Fruit fly (Drosophila melanogaster) whole organism, embryonic: Measurements from ENCODE around the gene CG33172.

ENCODE experiments used
- Bgb ChIP-seq: fragments of 200-800 bp; sonication (Bioruptor generic); IDR thresholded peaks from 2 replicates; pipeline ENCODE4 v1.3.6; 2022; ENCODE audit warnings: missing biosample characterization, missing genetic modification characterization; ENCODE audit not compliant: partially characterized antibody
- CG10274 ChIP-seq: fragments of 200-800 bp; sonication (Bioruptor generic); optimal IDR thresholded peaks from 3 replicates; lab custom pipeline; 2017; ENCODE audit warnings: missing biosample characterization, mild to moderate bottlenecking, missing genetic modification characterization
- CG10543 ChIP-seq: fragments of 200-800 bp; sonication (Bioruptor generic); optimal IDR thresholded peaks from 3 replicates; lab custom pipeline; 2017; ENCODE audit warnings: missing biosample characterization, mild to moderate bottlenecking, missing genetic modification characterization, moderate library complexity
- CG13123 ChIP-seq: fragments of 200-800 bp; sonication (Bioruptor generic); optimal IDR thresholded peaks from 2 replicates; lab custom pipeline; 2016; ENCODE audit warnings: missing biosample characterization, missing genetic modification characterization
- CG13624 ChIP-seq: fragments of 200-800 bp; sonication (Bioruptor generic); optimal IDR thresholded peaks from 2 replicates; lab custom pipeline; 2016; ENCODE audit warnings: missing biosample characterization, missing genetic modification characterization
- CG15514 ChIP-seq: fragments of 200-800 bp; sonication (Bioruptor generic); optimal IDR thresholded peaks from 3 replicates; lab custom pipeline; 2017; ENCODE audit warnings: missing biosample characterization, missing genetic modification characterization, mild to moderate bottlenecking, moderate library complexity, missing genetic modification reagents
- CG2129 ChIP-seq: fragments of 200-800 bp; sonication (Bioruptor generic); IDR thresholded peaks from 2 replicates; pipeline ENCODE4 v1.3.6; 2022; ENCODE audit warnings: missing biosample characterization, missing genetic modification characterization; ENCODE audit not compliant: partially characterized antibody
- CG30020 ChIP-seq: fragments of 200-800 bp; optimal IDR thresholded peaks from 2 replicates; lab custom pipeline; 2019; ENCODE audit warnings: missing biosample characterization, mild to moderate bottlenecking, missing genetic modification characterization, moderate library complexity
- CG3065 ChIP-seq: fragments of 200-800 bp; sonication (Bioruptor generic); optimal IDR thresholded peaks from 2 replicates; lab custom pipeline; 2016; ENCODE audit warnings: missing biosample characterization, missing genetic modification characterization
- CG32772 ChIP-seq: fragments of 200-800 bp; sonication (Bioruptor generic); IDR thresholded peaks from 2 replicates; pipeline ENCODE4 v1.3.6; 2022; ENCODE audit warnings: missing biosample characterization, missing genetic modification characterization
- CG34422 ChIP-seq: fragments of 200-800 bp; sonication (Bioruptor generic); IDR thresholded peaks from 3 replicates; pipeline ENCODE4 v1.3.6; 2022; ENCODE audit warnings: missing biosample characterization, missing genetic modification characterization
- CG4617 ChIP-seq: fragments of 200-800 bp; sonication (Bioruptor generic); optimal IDR thresholded peaks from 3 replicates; lab custom pipeline; 2016; ENCODE audit warnings: missing biosample characterization, missing genetic modification characterization, borderline replicate concordance
- CG8281 ChIP-seq: fragments of 200-800 bp; sonication (Bioruptor generic); optimal IDR thresholded peaks from 2 replicates; lab custom pipeline; 2018; ENCODE audit warnings: missing biosample characterization, mild to moderate bottlenecking, missing genetic modification characterization, moderate library complexity
- CG9797 ChIP-seq: fragments of 200-800 bp; sonication (Bioruptor generic); optimal IDR thresholded peaks from 3 replicates; lab custom pipeline; 2018; ENCODE audit warnings: missing biosample characterization, mild to moderate bottlenecking, missing genetic modification characterization
- Dip3 ChIP-seq: fragments of 200-800 bp; sonication (Bioruptor generic); optimal IDR thresholded peaks from 3 replicates; lab custom pipeline; 2016; ENCODE audit warnings: missing biosample characterization, missing genetic modification characterization
- Doc3 ChIP-seq: fragments of 200-800 bp; sonication (Bioruptor generic); IDR thresholded peaks from 3 replicates; pipeline ENCODE4 v1.3.6; 2022; ENCODE audit warnings: missing biosample characterization, missing genetic modification characterization; ENCODE audit not compliant: partially characterized antibody
- Elba2 ChIP-seq: fragments of 200-800 bp; sonication (Bioruptor generic); optimal IDR thresholded peaks from 3 replicates; lab custom pipeline; 2016; ENCODE audit warnings: missing biosample characterization, missing genetic modification characterization
- MESR4 ChIP-seq: fragments of 200-800 bp; sonication (Bioruptor generic); optimal IDR thresholded peaks from 2 replicates; lab custom pipeline; 2018; ENCODE audit warnings: missing biosample characterization, mild to moderate bottlenecking, missing genetic modification characterization, moderate library complexity
- Opbp ChIP-seq: fragments of 200-800 bp; sonication (Bioruptor generic); IDR thresholded peaks from 3 replicates; pipeline ENCODE4 v1.3.6; 2022; ENCODE audit warnings: missing biosample characterization, missing genetic modification characterization; ENCODE audit not compliant: partially characterized antibody
- Ptx1 ChIP-seq: fragments of 200-800 bp; sonication (Bioruptor generic); IDR thresholded peaks from 2 replicates; pipeline ENCODE4 v1.3.6; 2022; ENCODE audit warnings: missing biosample characterization, missing genetic modification characterization
- Sin3A ChIP-seq: fragments of >200 bp; optimal IDR thresholded peaks from 2 replicates; lab custom pipeline; 2018
- YL-1 ChIP-seq: fragments of 200-800 bp; sonication (Bioruptor generic); optimal IDR thresholded peaks from 3 replicates; lab custom pipeline; 2017; ENCODE audit warnings: missing biosample characterization, mild to moderate bottlenecking, missing genetic modification characterization
- bab2 ChIP-seq: fragments of 200-800 bp; sonication (Bioruptor generic); optimal IDR thresholded peaks from 2 replicates; lab custom pipeline; 2016; ENCODE audit warnings: missing biosample characterization, missing genetic modification characterization
- bigmax ChIP-seq: fragments of 200-800 bp; sonication (Bioruptor generic); optimal IDR thresholded peaks from 2 replicates; lab custom pipeline; 2018; ENCODE audit warnings: missing biosample characterization, mild to moderate bottlenecking, missing genetic modification characterization
- cato ChIP-seq: fragments of 200-800 bp; sonication (Bioruptor generic); optimal IDR thresholded peaks from 2 replicates; lab custom pipeline; 2016; ENCODE audit warnings: missing biosample characterization, missing genetic modification characterization, borderline replicate concordance
- dm ChIP-seq: fragments of 200-800 bp; sonication (Bioruptor generic); optimal IDR thresholded peaks from 3 replicates; lab custom pipeline; 2016; ENCODE audit warnings: missing biosample characterization, missing genetic modification characterization
- fru ChIP-seq: fragments of >200 bp; optimal IDR thresholded peaks from 2 replicates; lab custom pipeline; 2017
- gce ChIP-seq: fragments of 200-800 bp; sonication (Bioruptor generic); IDR thresholded peaks from 3 replicates; pipeline ENCODE4 v1.3.6; 2022; ENCODE audit warnings: missing biosample characterization, missing genetic modification characterization
- jing ChIP-seq: fragments of 200-800 bp; sonication (Bioruptor generic); optimal IDR thresholded peaks from 2 replicates; lab custom pipeline; 2018; ENCODE audit warnings: missing biosample characterization, mild to moderate bottlenecking, missing genetic modification characterization
- kay ChIP-seq: fragments of 200-800 bp; sonication (Bioruptor generic); optimal IDR thresholded peaks from 2 replicates; lab custom pipeline; 2016; ENCODE audit warnings: missing biosample characterization, missing genetic modification characterization
- lbe ChIP-seq: fragments of 200-800 bp; sonication (Bioruptor generic); optimal IDR thresholded peaks from 2 replicates; lab custom pipeline; 2016; ENCODE audit warnings: missing biosample characterization, mild to moderate bottlenecking, missing genetic modification characterization
- mld ChIP-seq: fragments of 200-800 bp; sonication (Bioruptor generic); IDR thresholded peaks from 3 replicates; pipeline ENCODE4 v1.3.6; 2022; ENCODE audit warnings: missing biosample characterization, missing genetic modification characterization; ENCODE audit not compliant: partially characterized antibody
- pho ChIP-seq: fragments of 200-800 bp; sonication (Bioruptor generic); optimal IDR thresholded peaks from 2 replicates; lab custom pipeline; 2016; ENCODE audit warnings: missing biosample characterization, missing genetic modification characterization
- pros ChIP-seq: fragments of 200-800 bp; sonication (Bioruptor generic); optimal IDR thresholded peaks from 3 replicates; lab custom pipeline; 2019; ENCODE audit warnings: missing biosample characterization, mild to moderate bottlenecking, missing genetic modification characterization, moderate library complexity
- row ChIP-seq: fragments of 200-800 bp; sonication (Bioruptor generic); IDR thresholded peaks from 3 replicates; pipeline ENCODE4 v1.3.6; 2022; ENCODE audit warnings: missing biosample characterization, missing genetic modification characterization
- sc ChIP-seq, 3 experiments: fragments of >200 bp in 2 of 3; fragments of 200-800 bp in 1 of 3; sonication (Bioruptor generic) in 1 of 3; optimal IDR thresholded peaks; 2 replicates in 2 of 3; 3 replicates in 1 of 3; lab custom pipeline; 2017; ENCODE audit warnings: mild to moderate bottlenecking in 1 of 3, missing biosample characterization in 1 of 3, missing genetic modification characterization in 1 of 3, missing genetic modification reagents in 1 of 3
- unc-4 ChIP-seq: fragments of 200-800 bp; sonication (Bioruptor generic); IDR thresholded peaks from 2 replicates; pipeline ENCODE4 v1.3.6; 2022; ENCODE audit warnings: missing biosample characterization, missing genetic modification characterization; ENCODE audit not compliant: partially characterized antibody

Gene CG33172

DNA sequence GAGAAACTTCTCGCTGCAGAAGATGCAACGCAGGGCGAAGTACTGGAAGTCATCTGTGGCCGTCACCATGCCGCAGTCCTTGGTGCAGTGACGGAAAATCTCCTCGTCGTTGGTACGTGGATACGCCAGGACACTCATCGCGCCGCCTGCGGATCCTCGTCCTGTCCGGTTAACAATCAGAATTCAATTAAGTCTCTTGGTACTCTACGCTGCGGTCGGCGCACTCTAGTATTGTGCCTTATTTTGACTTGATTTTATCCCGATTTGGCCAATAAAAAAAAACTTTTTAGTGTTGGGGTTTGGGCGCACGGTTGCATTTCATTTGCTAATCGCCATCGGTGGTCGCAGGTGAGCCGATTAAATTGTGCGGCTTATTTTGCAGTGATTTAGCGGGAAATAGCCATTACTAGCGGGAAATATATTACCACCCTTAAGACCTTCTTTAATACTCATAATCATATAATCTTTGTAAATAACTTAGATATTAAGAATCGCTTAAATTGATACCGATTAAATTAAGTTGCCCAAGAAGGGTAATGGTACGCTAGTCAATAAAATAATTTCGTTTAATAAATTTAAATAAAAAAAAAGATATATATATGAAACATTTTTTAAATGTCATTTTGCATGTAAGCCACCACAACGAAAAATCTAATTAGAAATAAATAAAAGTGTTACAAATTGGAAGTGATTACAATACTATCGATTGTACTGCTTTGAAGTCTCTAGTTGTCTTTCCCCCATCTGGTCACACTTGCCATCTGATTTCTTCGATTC, 23.4 kb upstream of the CG33172 start, which contains the start of the genes CG8944 and CCT6 (continued):
- TF ChIP-seq lbe (GFP tag; lab: Kevin White, UChicago) (no peak), Dip3 (no peak), CG32772 (0 out of 2 replicates have a peak, but pooled peaks have one; percentile 34), CG15514 (GFP tag; lab: Kevin White, UChicago) (peak; percentile 30), CG10274 (GFP tag; lab: Kevin White, UChicago) (no peak), CG2129 (GFP tag; lab: Robert Waterston, UW) (no peak), CG30020 (tag; lab: Kevin White, UChicago) (peak; percentile 4), Ptx1 (GFP tag; lab: Robert Waterston, UW) (0 out of 2 replicates have a peak, but pooled peaks have one; percentile 18), fru (lab: Kevin White, UChicago) (no peak)
- TF ChIP-seq, all 482 proteins: peak for 82

DNA sequence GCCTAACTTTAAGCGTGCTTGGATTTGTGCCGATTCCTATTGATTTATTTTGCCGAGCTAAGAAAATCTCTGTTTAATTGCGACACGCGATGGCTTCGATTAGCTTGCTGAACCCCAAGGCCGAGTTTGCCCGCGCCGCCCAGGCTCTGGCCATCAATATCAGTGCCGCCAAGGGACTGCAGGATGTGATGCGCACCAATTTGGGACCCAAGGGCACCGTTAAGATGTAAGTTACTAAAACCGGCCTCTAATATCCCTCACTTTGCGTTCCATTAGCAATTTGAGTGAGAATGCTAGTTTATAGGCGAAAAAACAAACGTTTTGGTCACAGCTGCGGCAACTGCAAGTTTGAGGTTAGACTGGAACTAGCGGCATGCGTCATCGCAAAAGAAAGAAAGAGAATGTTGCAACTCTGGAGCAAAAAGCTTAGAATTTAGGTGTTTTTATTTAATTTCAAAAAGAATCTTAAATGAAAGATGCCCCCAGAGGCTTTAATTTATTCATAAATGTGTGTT, 22.7 kb upstream of the CG33172 start:
- TF ChIP-seq Sin3A (lab: Kevin White, UChicago) = peak; percentile 66
- TF ChIP-seq MESR4 (GFP tag; lab: Kevin White, UChicago) = peak; percentile 80
- peak; percentile 19; the same call in 1 of the 3 replicates for TF ChIP-seq Opbp (GFP tag; lab: Robert Waterston, UW)
- no peak for TF ChIP-seq Doc3 (GFP tag; lab: Robert Waterston, UW)
- TF ChIP-seq CG8281 (tag; lab: Kevin White, UChicago) = no peak
- no peak for TF ChIP-seq sc (optimal IDR thresholded peaks at IDR 0.05; lab: Kevin White, UChicago)
- TF ChIP-seq sc (GFP tag; optimal IDR thresholded peaks at IDR 0.05; lab: Kevin White, UChicago) = no peak
- TF ChIP-seq jing (GFP tag; lab: Kevin White, UChicago) = no peak
- no peak for TF ChIP-seq cato (GFP tag; lab: Kevin White, UChicago)
- 0 out of 3 replicates have a peak, but pooled peaks have one; percentile 23 for TF ChIP-seq mld (GFP tag; lab: Robert Waterston, UW)
- TF ChIP-seq bab2 = no peak
- TF ChIP-seq CG10543 = no peak
- TF ChIP-seq CG9797 (GFP tag; lab: Kevin White, UChicago) = peak; percentile 8
- peak; percentile 50; the same call in 1 of the 3 replicates for TF ChIP-seq CG34422 (GFP tag; lab: Robert Waterston, UW)
- peak; percentile 76 for TF ChIP-seq kay (GFP tag; lab: Kevin White, UChicago)
- peak; percentile 42 for TF ChIP-seq dm
- no peak for TF ChIP-seq gce (GFP tag; lab: Robert Waterston, UW)
- TF ChIP-seq Bgb = no peak
- TF ChIP-seq CG4617 (GFP tag; lab: Kevin White, UChicago) = peak; percentile 55
- peak; percentile 96 for TF ChIP-seq bigmax
- no peak for TF ChIP-seq pros (GFP tag; lab: Kevin White, UChicago)
- TF ChIP-seq CG3065 = no peak
- no peak for TF ChIP-seq pho (GFP tag; lab: Kevin White, UChicago)
- no peak for TF ChIP-seq row
- TF ChIP-seq unc-4 = 0 out of 2 replicates have a peak, but pooled peaks have one; percentile 9
- peak; percentile 49 for TF ChIP-seq YL-1 (GFP tag; lab: Kevin White, UChicago)
- no peak for TF ChIP-seq CG13123
- TF ChIP-seq Elba2 (GFP tag; lab: Kevin White, UChicago) = peak; percentile 69
- TF ChIP-seq CG13624 (GFP tag; lab: Kevin White, UChicago) = peak; percentile 0
